Worm (Caenorhabditis elegans) whole organism, L1 larva: ENCODE measurements around the gene F22F4.9.

ENCODE experiments used
- ama-1 ChIP-seq: fragments of 150-350 bp; optimal IDR thresholded peaks from 2 replicates; lab custom pipeline; 2014
- blmp-1 ChIP-seq: fragments of 150-350 bp; optimal IDR thresholded peaks from 2 replicates; lab custom pipeline; 2014; ENCODE audit warnings: missing biosample characterization, missing genetic modification characterization
- efl-1 ChIP-seq, 4 experiments: fragments of 150-350 bp; optimal IDR thresholded peaks in 3 of 4; peaks in 1 of 4; 1 replicate in 1 of 4; 2 replicates in 3 of 4; lab custom pipeline; 2014; ENCODE audit warnings: missing biosample characterization in 2 of 4, missing genetic modification characterization in 2 of 4, missing genetic modification reagents in 2 of 4
- lin-15B ChIP-seq: fragments of 150-350 bp; sonication (generic microtip); optimal IDR thresholded peaks from 3 replicates; lab custom pipeline; 2014; ENCODE audit warnings: missing biosample characterization, missing genetic modification characterization
- unc-130 ChIP-seq: fragments of 150-350 bp; optimal IDR thresholded peaks from 2 replicates; lab custom pipeline; 2017; ENCODE audit warnings: missing biosample characterization, missing genetic modification characterization, inconsistent platforms

DNA sequence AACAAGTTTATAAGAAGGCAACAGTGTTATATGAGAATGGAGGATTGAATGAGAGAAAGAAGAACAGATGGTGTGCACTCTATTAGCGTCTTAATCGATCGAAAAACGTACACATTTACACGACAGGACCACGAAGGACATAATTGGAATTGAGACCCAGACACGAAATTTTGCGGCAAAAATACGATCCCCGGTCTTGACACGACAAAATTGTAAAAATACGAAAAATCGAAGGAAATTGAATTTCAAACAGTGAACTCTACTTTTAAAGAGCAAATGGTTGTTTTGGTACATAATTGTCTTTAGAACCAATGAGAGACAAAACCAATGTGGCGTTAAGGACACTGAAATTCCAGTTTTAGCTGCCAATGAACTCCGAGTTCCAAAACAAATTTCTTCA is 23.2 kb upstream of the F22F4.9 start, which contains the start of gene lelo-3:
- TF ChIP-seq ama-1 (lab: Kevin White, UChicago) (no peak), lin-15B (no peak), efl-1 (optimal IDR thresholded peaks at IDR 0.05; lab: Kevin White, UChicago) (no peak), efl-1 (GFP tag; optimal IDR thresholded peaks at IDR 0.05 in 1 of 2; lab: Kevin White, UChicago) (no peak), blmp-1 (tag; lab: Kevin White, UChicago) (no peak), unc-130 (tag; lab: Kevin White, UChicago) (no peak)
